Worm (Caenorhabditis elegans) whole organism, late embryonic: ENCODE results near the gene F18E9.4.
A peak's percentile ranks its signal among the peaks of the same experiment; 100 is the strongest.

Experiments used
- K02D7.2 ChIP-seq: sonication (generic microtip); optimal IDR thresholded peaks from 2 replicates; lab custom pipeline; 2017; ENCODE audit warnings: mild to moderate bottlenecking, missing genetic modification characterization, missing compliant biosample characterization
- Y22D7AL.16 ChIP-seq: sonication (generic microtip); optimal IDR thresholded peaks from 2 replicates; lab custom pipeline; 2016; ENCODE audit warnings: missing genetic modification characterization, missing compliant biosample characterization
- ahr-1 ChIP-seq: sonication (generic microtip); optimal IDR thresholded peaks from 2 replicates; lab custom pipeline; 2016; ENCODE audit warnings: missing genetic modification characterization, missing compliant biosample characterization
- ama-1 ChIP-seq: fragments of 150-350 bp; optimal IDR thresholded peaks from 2 replicates; lab custom pipeline; 2014
- ceh-14 ChIP-seq: sonication (generic microtip); optimal IDR thresholded peaks from 2 replicates; lab custom pipeline; 2016; ENCODE audit warnings: missing genotype, missing genetic modification characterization, missing compliant biosample characterization
- ceh-18 ChIP-seq: sonication (generic microtip); optimal IDR thresholded peaks from 2 replicates; lab custom pipeline; 2016; ENCODE audit warnings: missing genetic modification characterization, missing compliant biosample characterization
- ceh-2 ChIP-seq: sonication (generic microtip); optimal IDR thresholded peaks from 2 replicates; lab custom pipeline; 2016; ENCODE audit warnings: missing genotype, missing genetic modification characterization, missing compliant biosample characterization
- ceh-22 ChIP-seq: sonication (generic microtip); optimal IDR thresholded peaks from 2 replicates; lab custom pipeline; 2017; ENCODE audit warnings: missing biosample characterization, missing genetic modification characterization
- ceh-30 ChIP-seq: fragments of 150-350 bp; optimal IDR thresholded peaks from 2 replicates; lab custom pipeline; 2014; ENCODE audit warnings: missing biosample characterization, missing genetic modification characterization
- ceh-31 ChIP-seq: sonication (generic microtip); optimal IDR thresholded peaks from 2 replicates; lab custom pipeline; 2016; ENCODE audit warnings: missing genetic modification characterization, missing compliant biosample characterization
- ceh-45 ChIP-seq: fragments of 200-800 bp; sonication (Bioruptor generic); IDR thresholded peaks from 2 replicates; pipeline ENCODE4 v1.3.6; 2022; ENCODE audit warnings: missing genetic modification reagents, missing genetic modification characterization, missing compliant biosample characterization
- ceh-48 ChIP-seq: sonication (generic microtip); optimal IDR thresholded peaks from 2 replicates; lab custom pipeline; 2016; ENCODE audit warnings: missing genetic modification characterization, inconsistent platforms, missing compliant biosample characterization
- ceh-6 ChIP-seq: fragments of 200-800 bp; sonication (Bioruptor generic); optimal IDR thresholded peaks from 2 replicates; lab custom pipeline; 2018; ENCODE audit warnings: mild to moderate bottlenecking, missing genetic modification characterization, missing compliant biosample characterization
- ceh-9 ChIP-seq: sonication (generic microtip); optimal IDR thresholded peaks from 2 replicates; lab custom pipeline; 2016; ENCODE audit warnings: mild to moderate bottlenecking, missing genetic modification characterization, inconsistent platforms, missing compliant biosample characterization
- che-1 ChIP-seq: sonication (generic microtip); optimal IDR thresholded peaks from 2 replicates; lab custom pipeline; 2016; ENCODE audit warnings: mild to moderate bottlenecking, missing genetic modification characterization, missing compliant biosample characterization
- dmd-4 ChIP-seq: sonication (generic microtip); optimal IDR thresholded peaks from 2 replicates; lab custom pipeline; 2016; ENCODE audit warnings: borderline replicate concordance, missing genetic modification characterization, missing compliant biosample characterization
- dve-1 ChIP-seq: sonication (generic microtip); optimal IDR thresholded peaks from 2 replicates; lab custom pipeline; 2017; ENCODE audit warnings: antibody characterized with exemption, mild to moderate bottlenecking, missing genetic modification characterization, missing compliant biosample characterization
- elt-2 ChIP-seq: sonication (generic microtip); optimal IDR thresholded peaks from 2 replicates; lab custom pipeline; 2016; ENCODE audit warnings: missing genetic modification reagents, missing genetic modification characterization, missing compliant biosample characterization
- elt-4 ChIP-seq: sonication (generic microtip); optimal IDR thresholded peaks from 2 replicates; lab custom pipeline; 2016; ENCODE audit warnings: missing genetic modification characterization, missing compliant biosample characterization
- ets-4 ChIP-seq: sonication (generic microtip); optimal IDR thresholded peaks from 2 replicates; lab custom pipeline; 2016; ENCODE audit warnings: missing genetic modification characterization, missing compliant biosample characterization
- fkh-10 ChIP-seq: fragments of 150-350 bp; optimal IDR thresholded peaks from 2 replicates; lab custom pipeline; 2014; ENCODE audit warnings: missing biosample characterization, missing genetic modification reagents, missing genetic modification characterization
- gmeb-2 ChIP-seq: sonication (generic microtip); optimal IDR thresholded peaks from 2 replicates; lab custom pipeline; 2016; ENCODE audit warnings: missing genetic modification characterization, inconsistent platforms, missing compliant biosample characterization
- hlh-13 ChIP-seq: fragments of 200-800 bp; sonication (Bioruptor generic); optimal IDR thresholded peaks from 2 replicates; lab custom pipeline; 2018; ENCODE audit warnings: mild to moderate bottlenecking, missing genetic modification characterization, missing compliant biosample characterization
- hlh-15 ChIP-seq: sonication (generic microtip); optimal IDR thresholded peaks from 2 replicates; lab custom pipeline; 2016; ENCODE audit warnings: missing genetic modification characterization, missing compliant biosample characterization
- hlh-30 ChIP-seq: sonication (generic microtip); optimal IDR thresholded peaks from 2 replicates; lab custom pipeline; 2017; ENCODE audit warnings: antibody characterized with exemption, missing genetic modification characterization, missing compliant biosample characterization; ENCODE audit not compliant: insufficient read depth
- hlh-8 ChIP-seq: sonication (generic microtip); optimal IDR thresholded peaks from 2 replicates; lab custom pipeline; 2016; ENCODE audit warnings: missing genotype, missing genetic modification characterization, missing compliant biosample characterization
- lim-6 ChIP-seq: sonication (generic microtip); optimal IDR thresholded peaks from 2 replicates; lab custom pipeline; 2016; ENCODE audit warnings: missing genetic modification characterization, missing compliant biosample characterization
- madf-2 ChIP-seq: sonication (generic microtip); optimal IDR thresholded peaks from 2 replicates; lab custom pipeline; 2017; ENCODE audit warnings: missing genetic modification characterization, missing compliant biosample characterization
- mec-3 ChIP-seq: sonication (generic microtip); optimal IDR thresholded peaks from 2 replicates; lab custom pipeline; 2016; ENCODE audit warnings: borderline replicate concordance, missing genetic modification characterization, missing compliant biosample characterization
- nhr-11 ChIP-seq: fragments of 150-350 bp; optimal IDR thresholded peaks from 2 replicates; lab custom pipeline; 2014; ENCODE audit warnings: missing biosample characterization, missing genetic modification characterization
- nhr-232 ChIP-seq: sonication (generic microtip); optimal IDR thresholded peaks from 2 replicates; lab custom pipeline; 2016; ENCODE audit warnings: missing genetic modification characterization, missing compliant biosample characterization
- npax-4 ChIP-seq: sonication (generic microtip); optimal IDR thresholded peaks from 2 replicates; lab custom pipeline; 2016; ENCODE audit warnings: missing genetic modification characterization, missing compliant biosample characterization
- odd-2 ChIP-seq: sonication (generic microtip); optimal IDR thresholded peaks from 2 replicates; lab custom pipeline; 2017; ENCODE audit warnings: antibody characterized with exemption, mild to moderate bottlenecking, missing genetic modification characterization, missing compliant biosample characterization
- pag-3 ChIP-seq: sonication (generic microtip); optimal IDR thresholded peaks from 2 replicates; lab custom pipeline; 2016; ENCODE audit warnings: missing compliant biosample characterization, missing genetic modification characterization, borderline replicate concordance
- pat-9 ChIP-seq: fragments of 200-800 bp; sonication (Bioruptor generic); optimal IDR thresholded peaks from 2 replicates; lab custom pipeline; 2018; ENCODE audit warnings: mild to moderate bottlenecking, missing genetic modification characterization, moderate library complexity, missing compliant biosample characterization
- pha-4 ChIP-seq: fragments of 150-350 bp; optimal IDR thresholded peaks from 2 replicates; lab custom pipeline; 2018; ENCODE audit warnings: missing biosample characterization, missing genetic modification reagents, missing genetic modification characterization
- pqm-1 ChIP-seq: sonication (generic microtip); optimal IDR thresholded peaks from 2 replicates; lab custom pipeline; 2016; ENCODE audit warnings: missing genetic modification characterization, missing compliant biosample characterization
- ref-2 ChIP-seq: sonication (generic microtip); optimal IDR thresholded peaks from 2 replicates; lab custom pipeline; 2016; ENCODE audit warnings: missing genetic modification characterization, missing compliant biosample characterization
- rnt-1 ChIP-seq: sonication (generic microtip); optimal IDR thresholded peaks from 2 replicates; lab custom pipeline; 2016; ENCODE audit warnings: missing genetic modification characterization, missing compliant biosample characterization
- sdc-2 ChIP-seq: sonication (generic microtip); optimal IDR thresholded peaks from 2 replicates; lab custom pipeline; 2016; ENCODE audit warnings: missing genotype, missing genetic modification characterization, missing compliant biosample characterization
- sox-2 ChIP-seq: fragments of 200-800 bp; sonication (Bioruptor generic); IDR thresholded peaks from 2 replicates; pipeline ENCODE4 v1.3.6; 2022; ENCODE audit warnings: missing genetic modification reagents, missing genetic modification characterization, missing compliant biosample characterization
- tbx-2 ChIP-seq: sonication (generic microtip); optimal IDR thresholded peaks from 2 replicates; lab custom pipeline; 2016; ENCODE audit warnings: missing genetic modification characterization, missing compliant biosample characterization
- tbx-7 ChIP-seq: sonication (generic microtip); optimal IDR thresholded peaks from 2 replicates; lab custom pipeline; 2016; ENCODE audit warnings: missing genotype, missing genetic modification characterization, missing compliant biosample characterization
- unc-55 ChIP-seq: sonication (generic microtip); optimal IDR thresholded peaks from 2 replicates; lab custom pipeline; 2017; ENCODE audit warnings: missing biosample characterization, missing genetic modification reagents, missing genetic modification characterization
- unc-86 ChIP-seq: sonication (generic microtip); optimal IDR thresholded peaks from 2 replicates; lab custom pipeline; 2016; ENCODE audit warnings: missing genetic modification characterization, missing compliant biosample characterization
- zip-5 ChIP-seq: sonication (generic microtip); optimal IDR thresholded peaks from 2 replicates; lab custom pipeline; 2016; ENCODE audit warnings: missing genetic modification characterization, missing compliant biosample characterization

F18E9.4 gene

ce11 chrX:8565810-8566416 is 14.4 kb upstream of the F18E9.4 start (continued):
- no peak for TF ChIP-seq lim-6
- no peak for TF ChIP-seq ceh-48 (tag; lab: Kevin White, UChicago)
- no peak for TF ChIP-seq sox-2 (GFP tag; lab: Robert Waterston, UW)
- TF ChIP-seq dve-1 = no peak
- no peak for TF ChIP-seq ahr-1 (tag; lab: Kevin White, UChicago)
- TF ChIP-seq ceh-2 = no peak
- TF ChIP-seq hlh-15 = no peak
- TF ChIP-seq ceh-6 (GFP tag; lab: Kevin White, UChicago) = no peak
- TF ChIP-seq rnt-1 = peak; percentile 32
- TF ChIP-seq odd-2 (tag; lab: Kevin White, UChicago) = no peak
- TF ChIP-seq ceh-18 (tag; lab: Kevin White, UChicago) = peak; percentile 2
- TF ChIP-seq K02D7.2 (tag; lab: Kevin White, UChicago) = no peak
- TF ChIP-seq zip-5 = no peak
- no peak for TF ChIP-seq ceh-22
- peak; percentile 12 for TF ChIP-seq hlh-30
- TF ChIP-seq pat-9 (tag; lab: Kevin White, UChicago) = no peak
- no peak for TF ChIP-seq elt-4 (tag; lab: Kevin White, UChicago)
- TF ChIP-seq nhr-11 (tag; lab: Kevin White, UChicago) = no peak
- TF ChIP-seq ref-2 (tag; lab: Kevin White, UChicago) = no peak
- no peak for TF ChIP-seq pag-3 (tag; lab: Kevin White, UChicago)
- no peak for TF ChIP-seq ets-4 (tag; lab: Kevin White, UChicago)
- TF ChIP-seq gmeb-2 (tag; lab: Kevin White, UChicago) = no peak
- TF ChIP-seq ceh-30 (tag; lab: Kevin White, UChicago) = no peak
- TF ChIP-seq fkh-10 (GFP tag; lab: Kevin White, UChicago) = no peak
- TF ChIP-seq dmd-4 (tag; lab: Kevin White, UChicago) = no peak
- TF ChIP-seq ceh-9 (tag; lab: Kevin White, UChicago) = no peak
- no peak for TF ChIP-seq hlh-8
- no peak for TF ChIP-seq ama-1
- TF ChIP-seq pqm-1 (tag; lab: Kevin White, UChicago) = no peak
- no peak for TF ChIP-seq unc-55
- no peak for TF ChIP-seq npax-4 (tag; lab: Kevin White, UChicago)
- TF ChIP-seq tbx-2 (tag; lab: Kevin White, UChicago) = peak; percentile 32
- no peak for TF ChIP-seq nhr-232 (tag; lab: Kevin White, UChicago)
- TF ChIP-seq tbx-7 (tag; lab: Kevin White, UChicago) = no peak
- TF ChIP-seq ceh-45 (GFP tag; lab: Robert Waterston, UW) = no peak
- TF ChIP-seq, all 69 proteins: peak for 10

DNA sequence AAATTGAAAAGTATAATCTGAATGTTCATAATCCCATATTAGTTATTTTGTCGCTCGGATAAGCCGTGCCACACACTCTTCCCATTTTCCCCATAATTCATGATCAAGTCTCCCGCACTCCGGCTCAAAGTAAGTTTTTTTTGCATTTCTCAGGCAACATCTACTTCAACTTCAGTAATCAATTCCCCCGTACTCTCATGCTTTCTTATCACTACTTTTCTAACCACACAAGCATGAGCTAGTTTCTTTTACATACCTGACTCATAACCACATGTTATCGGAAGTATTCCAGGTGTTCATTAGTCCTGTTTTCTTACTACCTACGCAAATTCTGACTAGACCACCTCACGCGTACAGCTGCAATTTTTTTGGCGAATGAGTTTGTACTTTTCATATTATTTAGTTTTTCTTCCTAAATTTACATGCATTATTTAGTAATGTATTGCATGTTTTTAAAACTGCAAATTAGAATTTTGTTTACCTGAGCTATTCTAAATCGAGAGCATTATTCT is 13.7 kb upstream of the F18E9.4 start:
- TF ChIP-seq fkh-10 (GFP tag; lab: Kevin White, UChicago) (no peak), elt-2 (tag; lab: Kevin White, UChicago) (no peak), madf-2 (tag; lab: Kevin White, UChicago) (no peak), pat-9 (tag; lab: Kevin White, UChicago) (no peak), unc-86 (tag; lab: Kevin White, UChicago) (no peak), Y22D7AL.16 (no peak), ceh-14 (tag; lab: Kevin White, UChicago) (no peak), odd-2 (tag; lab: Kevin White, UChicago) (no peak), K02D7.2 (tag; lab: Kevin White, UChicago) (no peak), hlh-13 (GFP tag; lab: Kevin White, UChicago) (no peak), ceh-9 (tag; lab: Kevin White, UChicago) (no peak), zip-5 (no peak), ceh-6 (GFP tag; lab: Kevin White, UChicago) (no peak), pha-4 (no peak), dmd-4 (tag; lab: Kevin White, UChicago) (no peak), sdc-2 (no peak), ceh-48 (tag; lab: Kevin White, UChicago) (no peak), ceh-31 (no peak), che-1 (tag; lab: Kevin White, UChicago) (no peak), mec-3 (no peak)
